Worm (Caenorhabditis elegans): Measurements from ENCODE around the gene htz-1.

Gene htz-1

ce11 chrIV:4468046-4468727 lies 22.2 kb downstream of the htz-1 start (continued):
- TF ChIP-seq F39B2.1 (GFP tag; IDR thresholded peaks at IDR 0.05) (no peak), F37B4.10 (GFP tag; IDR thresholded peaks at IDR 0.05) (no peak), bed-2 (GFP tag; IDR thresholded peaks at IDR 0.05) (no peak), ZK185.1 (tag; optimal IDR thresholded peaks at IDR 0.05; ENCODE audit: poor library complexity, severe bottlenecking) (peak; percentile 53), atf-7 (tag; optimal IDR thresholded peaks at IDR 0.05) (peak; percentile 31), madf-6 (GFP tag; IDR thresholded peaks at IDR 0.05) (peak; percentile 76), bed-1 (GFP tag; IDR thresholded peaks at IDR 0.05) (0 out of 2 replicates have a peak, but pooled peaks have one; percentile 3), zim-3 (tag; optimal IDR thresholded peaks at IDR 0.05) (no peak), F23B12.7 (tag; optimal IDR thresholded peaks at IDR 0.05; ENCODE audit: insufficient read depth) (no peak), F10E7.11 (tag; optimal IDR thresholded peaks at IDR 0.05) (no peak), dpl-1 (GFP tag; optimal IDR thresholded peaks at IDR 0.05) (no peak), Y53F4B.3 (GFP tag; IDR thresholded peaks at IDR 0.05) (no peak), athp-1 (tag; optimal IDR thresholded peaks at IDR 0.05) (peak; percentile 75), ztf-26 (tag; optimal IDR thresholded peaks at IDR 0.05) (peak; percentile 82), zfh-2 (GFP tag; conservative IDR thresholded peaks at IDR 0.05) (no peak), Y79H2A.3 (GFP tag; conservative IDR thresholded peaks at IDR 0.05) (no peak; the same call in 1 of the 2 replicates), D2030.7 (GFP tag; IDR thresholded peaks at IDR 0.05) (peak; percentile 33; the same call in 1 of the 2 replicates), ceh-58 (GFP tag; IDR thresholded peaks at IDR 0.05) (no peak), attf-5 (GFP tag; optimal IDR thresholded peaks at IDR 0.05) (peak; percentile 67), egl-18 (GFP tag; IDR thresholded peaks at IDR 0.05) (no peak), lir-1 (GFP tag; conservative IDR thresholded peaks at IDR 0.05) (no peak), pbrm-1 (GFP tag; IDR thresholded peaks at IDR 0.05) (no peak; the same call in 1 of the 2 replicates), sea-2 (GFP tag; IDR thresholded peaks at IDR 0.05) (no peak), sptf-2 (GFP tag; optimal IDR thresholded peaks at IDR 0.05) (no peak), ama-1 (optimal IDR thresholded peaks at IDR 0.05) (peak; percentile 98), ama-1 (GFP tag; optimal IDR thresholded peaks at IDR 0.05) (peak in 1 of 2 experiments; percentile 13), cebp-1 (GFP tag; IDR thresholded peaks at IDR 0.05) (peak; percentile 42; the same call in 1 of the 2 replicates), cebp-1 (tag; optimal IDR thresholded peaks at IDR 0.05) (peak; percentile 81), C17E4.6 (GFP tag; IDR thresholded peaks at IDR 0.05) (no peak), nfya-2 (GFP tag; IDR thresholded peaks at IDR 0.05) (no peak), gei-17 (GFP tag; optimal IDR thresholded peaks at IDR 0.05) (no peak), hsf-1 (GFP tag; IDR thresholded peaks at IDR 0.05) (peak; percentile 53), ccch-3 (GFP tag; optimal IDR thresholded peaks at IDR 0.05) (no peak), ceh-40 (GFP tag; IDR thresholded peaks at IDR 0.05) (no peak), unc-62 (GFP tag; optimal IDR thresholded peaks at IDR 0.05) (no peak), K11D2.4 (GFP tag; IDR thresholded peaks at IDR 0.05) (peak; percentile 41; the same call in 1 of the 2 replicates), hmg-1.2 (GFP tag; IDR thresholded peaks at IDR 0.05) (peak; percentile 14; the same call in 1 of the 2 replicates), chd-7 (tag; optimal IDR thresholded peaks at IDR 0.05) (peak; percentile 69), lin-35 (GFP tag; optimal IDR thresholded peaks at IDR 0.05) (peak in 2 of 3 experiments; percentile 53 to 73), hlh-26 (GFP tag; conservative IDR thresholded peaks at IDR 0.05) (no peak), madf-8 (GFP tag; conservative IDR thresholded peaks at IDR 0.05) (peak; percentile 59), let-526 (GFP tag; IDR thresholded peaks at IDR 0.05) (no peak), Y67H2A.10 (GFP tag; conservative IDR thresholded peaks at IDR 0.05) (no peak), F33H1.4 (GFP tag; IDR thresholded peaks at IDR 0.05) (peak; percentile 85), hrde-1 (tag; optimal IDR thresholded peaks at IDR 0.05; ENCODE audit: borderline replicate concordance) (no peak), rpc-1 (optimal IDR thresholded peaks at IDR 0.05) (no peak), rpc-1 (tag; optimal IDR thresholded peaks at IDR 0.05) (no peak), snpc-1.3 (tag; optimal IDR thresholded peaks at IDR 0.05; ENCODE audit: insufficient read depth) (no peak)
